Worm (Caenorhabditis elegans) whole organism, L3 larva: Measurements from ENCODE around the gene T20G5.8.

Source experiments
- R02D3.7 ChIP-seq: fragments of 150-350 bp; optimal IDR thresholded peaks from 2 replicates; lab custom pipeline; 2014; ENCODE audit warnings: missing biosample characterization, missing genetic modification characterization
- ZK546.5 ChIP-seq: sonication (generic microtip); optimal IDR thresholded peaks from 2 replicates; lab custom pipeline; 2017; ENCODE audit warnings: missing biosample characterization, missing genetic modification characterization
- aly-2 ChIP-seq: fragments of 150-350 bp; optimal IDR thresholded peaks from 2 replicates; lab custom pipeline; 2014; ENCODE audit warnings: missing biosample characterization, missing genetic modification characterization
- ama-1 ChIP-seq: fragments of 150-350 bp; optimal IDR thresholded peaks from 2 replicates; lab custom pipeline; 2018
- ceh-16 ChIP-seq: sonication (generic microtip); optimal IDR thresholded peaks from 2 replicates; lab custom pipeline; 2017; ENCODE audit warnings: missing biosample characterization, missing genetic modification characterization
- ceh-28 ChIP-seq: fragments of 150-350 bp; optimal IDR thresholded peaks from 2 replicates; lab custom pipeline; 2014; ENCODE audit warnings: missing biosample characterization, missing genetic modification reagents, missing genetic modification characterization
- ceh-82 ChIP-seq: fragments of 150-350 bp; optimal IDR thresholded peaks from 2 replicates; lab custom pipeline; 2014; ENCODE audit warnings: missing biosample characterization, missing genetic modification characterization
- ceh-9 ChIP-seq: sonication (generic microtip); optimal IDR thresholded peaks from 2 replicates; lab custom pipeline; 2018; ENCODE audit warnings: missing biosample characterization, missing genetic modification characterization
- daf-12 ChIP-seq: fragments of 150-350 bp; optimal IDR thresholded peaks from 2 replicates; lab custom pipeline; 2014; ENCODE audit warnings: missing biosample characterization, missing genetic modification reagents, missing genetic modification characterization
- egl-27 ChIP-seq: sonication (generic microtip); optimal IDR thresholded peaks from 4 replicates; lab custom pipeline; 2017; ENCODE audit warnings: missing biosample characterization, missing genetic modification reagents, missing genetic modification characterization
- egl-5 ChIP-seq: fragments of 150-350 bp; optimal IDR thresholded peaks from 2 replicates; lab custom pipeline; 2017; ENCODE audit warnings: missing biosample characterization, missing genetic modification reagents, missing genetic modification characterization, inconsistent platforms
- elt-1 ChIP-seq: fragments of 150-350 bp; optimal IDR thresholded peaks from 2 replicates; lab custom pipeline; 2014; ENCODE audit warnings: missing biosample characterization, missing genetic modification characterization
- elt-2 ChIP-seq: sonication (generic microtip); optimal IDR thresholded peaks from 2 replicates; lab custom pipeline; 2016; ENCODE audit warnings: missing genetic modification reagents, mild to moderate bottlenecking, missing genetic modification characterization, missing compliant biosample characterization
- elt-3 ChIP-seq, 3 experiments: fragments of 150-350 bp in 1 of 3; sonication (generic microtip) in 2 of 3; optimal IDR thresholded peaks; 2 replicates in 2 of 3; 4 replicates in 1 of 3; lab custom pipeline; 2014 to 2017; ENCODE audit warnings: missing biosample characterization in 3 of 3, missing genetic modification characterization in 3 of 3
- eor-1 ChIP-seq, 2 experiments: fragments of 150-350 bp; optimal IDR thresholded peaks; 2 replicates each; lab custom pipeline; 2014 to 2018; ENCODE audit warnings: missing biosample characterization in 2 of 2, missing genetic modification characterization in 2 of 2
- fkh-10 ChIP-seq: sonication (generic microtip); optimal IDR thresholded peaks from 2 replicates; lab custom pipeline; 2017; ENCODE audit warnings: missing biosample characterization, missing genetic modification reagents, missing genetic modification characterization
- fkh-2 ChIP-seq: fragments of 150-350 bp; optimal IDR thresholded peaks from 2 replicates; lab custom pipeline; 2014; ENCODE audit warnings: missing biosample characterization, missing genetic modification reagents, missing genetic modification characterization
- fos-1 ChIP-seq: fragments of 150-350 bp; optimal IDR thresholded peaks from 2 replicates; lab custom pipeline; 2014; ENCODE audit warnings: missing biosample characterization, missing genetic modification characterization
- hmg-11 ChIP-seq: sonication (generic microtip); optimal IDR thresholded peaks from 2 replicates; lab custom pipeline; 2016; ENCODE audit warnings: missing genetic modification characterization, missing compliant biosample characterization
- jun-1 ChIP-seq: fragments of 150-350 bp; optimal IDR thresholded peaks from 2 replicates; lab custom pipeline; 2014; ENCODE audit warnings: missing biosample characterization, missing genetic modification reagents, missing genetic modification characterization
- lin-15B ChIP-seq: fragments of 150-350 bp; optimal IDR thresholded peaks from 2 replicates; lab custom pipeline; 2014; ENCODE audit warnings: missing biosample characterization, missing genetic modification characterization
- lin-39 ChIP-seq: fragments of 150-350 bp; optimal IDR thresholded peaks from 2 replicates; lab custom pipeline; 2018; ENCODE audit warnings: missing biosample characterization, missing genetic modification reagents, missing genetic modification characterization
- lsy-12 ChIP-seq: sonication (generic microtip); optimal IDR thresholded peaks from 2 replicates; lab custom pipeline; 2016; ENCODE audit warnings: mild to moderate bottlenecking, missing genetic modification characterization, missing compliant biosample characterization
- mdl-1 ChIP-seq: fragments of 150-350 bp; optimal IDR thresholded peaks from 2 replicates; lab custom pipeline; 2014; ENCODE audit warnings: missing biosample characterization, missing genetic modification characterization
- mml-1 ChIP-seq: fragments of 150-350 bp; sonication (generic microtip); optimal IDR thresholded peaks from 3 replicates; lab custom pipeline; 2014; ENCODE audit warnings: missing biosample characterization, missing genetic modification characterization
- nfya-1 ChIP-seq: sonication (generic microtip); optimal IDR thresholded peaks from 2 replicates; lab custom pipeline; 2017; ENCODE audit warnings: missing genetic modification characterization, mild to moderate bottlenecking, missing compliant biosample characterization, antibody characterized with exemption, moderate library complexity; ENCODE audit not compliant: insufficient read depth
- nhr-11 ChIP-seq: fragments of 150-350 bp; optimal IDR thresholded peaks from 2 replicates; lab custom pipeline; 2014; ENCODE audit warnings: missing biosample characterization, missing genetic modification characterization
- nhr-12 ChIP-seq: fragments of 150-350 bp; optimal IDR thresholded peaks from 2 replicates; lab custom pipeline; 2014; ENCODE audit warnings: missing biosample characterization, missing genetic modification characterization
- nhr-23 ChIP-seq: fragments of 150-350 bp; optimal IDR thresholded peaks from 2 replicates; lab custom pipeline; 2014; ENCODE audit warnings: missing biosample characterization, missing genetic modification reagents, missing genetic modification characterization
- nhr-237 ChIP-seq: fragments of 150-350 bp; optimal IDR thresholded peaks from 2 replicates; lab custom pipeline; 2014; ENCODE audit warnings: missing biosample characterization, missing genetic modification characterization
- nhr-25 ChIP-seq: sonication (generic microtip); optimal IDR thresholded peaks from 2 replicates; lab custom pipeline; 2017; ENCODE audit warnings: missing biosample characterization, missing genetic modification characterization
- nhr-28 ChIP-seq: fragments of 150-350 bp; optimal IDR thresholded peaks from 2 replicates; lab custom pipeline; 2014; ENCODE audit warnings: missing biosample characterization, missing genetic modification characterization
- nhr-43 ChIP-seq: sonication (generic microtip); optimal IDR thresholded peaks from 2 replicates; lab custom pipeline; 2016; ENCODE audit warnings: mild to moderate bottlenecking, missing genetic modification characterization, missing compliant biosample characterization; ENCODE audit not compliant: poor library complexity, severe bottlenecking
- nhr-67 ChIP-seq: fragments of 150-350 bp; optimal IDR thresholded peaks from 2 replicates; lab custom pipeline; 2014; ENCODE audit warnings: missing biosample characterization, missing genetic modification characterization
- nhr-76 ChIP-seq: fragments of 150-350 bp; sonication (generic microtip); optimal IDR thresholded peaks from 5 replicates; lab custom pipeline; 2014; ENCODE audit warnings: missing biosample characterization, missing genetic modification characterization
- nhr-77 ChIP-seq: fragments of 150-350 bp; optimal IDR thresholded peaks from 2 replicates; lab custom pipeline; 2014; ENCODE audit warnings: missing biosample characterization, missing genetic modification characterization
- pha-4 ChIP-seq: fragments of 150-350 bp; optimal IDR thresholded peaks from 2 replicates; lab custom pipeline; 2014; ENCODE audit warnings: missing biosample characterization, missing genetic modification reagents, missing genetic modification characterization
- pqm-1 ChIP-seq: fragments of 150-350 bp; optimal IDR thresholded peaks from 2 replicates; lab custom pipeline; 2017; ENCODE audit warnings: missing biosample characterization, missing genetic modification characterization, inconsistent platforms
- sea-2 ChIP-seq: fragments of 150-350 bp; sonication (generic microtip); optimal IDR thresholded peaks from 4 replicates; lab custom pipeline; 2014; ENCODE audit warnings: missing biosample characterization, missing genetic modification reagents, missing genetic modification characterization
- skn-1 ChIP-seq: fragments of 150-350 bp; optimal IDR thresholded peaks from 2 replicates; lab custom pipeline; 2014; ENCODE audit warnings: missing biosample characterization, missing genetic modification characterization
- snpc-4 ChIP-seq: fragments of 150-350 bp; optimal IDR thresholded peaks from 2 replicates; lab custom pipeline; 2014; ENCODE audit warnings: missing biosample characterization, missing genetic modification characterization
- tbx-2 ChIP-seq: sonication (generic microtip); optimal IDR thresholded peaks from 2 replicates; lab custom pipeline; 2016; ENCODE audit warnings: mild to moderate bottlenecking, missing genetic modification characterization, missing compliant biosample characterization
- unc-39 ChIP-seq: sonication (generic microtip); optimal IDR thresholded peaks from 4 replicates; lab custom pipeline; 2017; ENCODE audit warnings: missing biosample characterization, missing genetic modification characterization
- unc-62 ChIP-seq: fragments of 150-350 bp; sonication (generic microtip); optimal IDR thresholded peaks from 4 replicates; lab custom pipeline; 2014; ENCODE audit warnings: missing biosample characterization, missing genetic modification reagents, missing genetic modification characterization
- zag-1 ChIP-seq: fragments of 150-350 bp; optimal IDR thresholded peaks from 2 replicates; lab custom pipeline; 2014; ENCODE audit warnings: missing biosample characterization, missing genetic modification characterization
- ztf-11 ChIP-seq: fragments of 150-350 bp; optimal IDR thresholded peaks from 2 replicates; lab custom pipeline; 2014; ENCODE audit warnings: missing biosample characterization, missing genetic modification characterization
- ztf-4 ChIP-seq: fragments of 150-350 bp; optimal IDR thresholded peaks from 2 replicates; lab custom pipeline; 2014; ENCODE audit warnings: missing biosample characterization, missing genetic modification characterization

The T20G5.8 gene

DNA sequence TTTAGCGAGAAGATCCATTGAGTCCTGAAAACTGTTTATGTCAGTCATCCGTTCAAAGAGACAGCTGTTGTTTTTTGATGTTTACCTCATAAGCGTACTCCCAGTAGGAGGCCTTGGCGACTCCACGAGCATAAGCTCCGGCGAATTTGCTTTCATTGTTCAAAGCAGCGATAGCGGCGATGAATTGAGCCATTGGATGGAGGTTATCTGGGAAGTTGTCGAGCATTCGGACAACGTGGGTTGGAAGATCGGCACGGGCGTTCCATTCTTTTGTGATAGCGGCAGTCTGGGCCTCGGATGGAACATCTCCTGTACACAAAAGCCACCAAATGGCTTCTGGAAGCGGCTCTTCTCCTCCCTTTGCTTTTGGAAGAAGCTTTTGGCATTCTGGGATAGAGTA, 16.7 kb downstream of the T20G5.8 start:
- TF ChIP-seq ama-1 (lab: Kevin White, UChicago): peak; percentile 76
- TF ChIP-seq nhr-43: peak; percentile 33
- TF ChIP-seq egl-5 (tag; lab: Kevin White, UChicago): no peak
- no peak for TF ChIP-seq skn-1 (tag; lab: Kevin White, UChicago)

ce11 chrIII:10216585-10217278, 17.6 kb downstream of the T20G5.8 start, which contains the start of gene cts-1:
Gene cts-1 (minus strand): TSS chrIII:10216635.
- TF ChIP-seq jun-1 (tag; lab: Kevin White, UChicago): peak; percentile 86
- no peak for TF ChIP-seq eor-1 (tag; optimal IDR thresholded peaks at IDR 0.05; lab: Kevin White, UChicago)
- peak; percentile 38 for TF ChIP-seq snpc-4 (tag; lab: Kevin White, UChicago)
- peak; percentile 50 for TF ChIP-seq R02D3.7 (tag; lab: Kevin White, UChicago)
- no peak for TF ChIP-seq zag-1 (tag; lab: Kevin White, UChicago)
- TF ChIP-seq nhr-77: no peak
- peak; percentile 77 for TF ChIP-seq egl-27 (tag; lab: Kevin White, UChicago)
- TF ChIP-seq ceh-82: no peak
- no peak for TF ChIP-seq daf-12 (tag; lab: Kevin White, UChicago)
- peak; percentile 86 for TF ChIP-seq nhr-23
- TF ChIP-seq egl-5 (tag; lab: Kevin White, UChicago): no peak
- TF ChIP-seq lin-15B (tag; lab: Kevin White, UChicago): peak; percentile 92
- TF ChIP-seq lsy-12 (tag; lab: Kevin White, UChicago): peak; percentile 79
- TF ChIP-seq elt-3 (tag; optimal IDR thresholded peaks at IDR 0.05; lab: Kevin White, UChicago): peak in 1 of 3 experiments; percentile 70
- TF ChIP-seq nhr-12 (tag; lab: Kevin White, UChicago): no peak
- TF ChIP-seq pha-4 (tag; lab: Kevin White, UChicago): peak; percentile 90
- no peak for TF ChIP-seq ztf-4
- no peak for TF ChIP-seq sea-2 (GFP tag; lab: Kevin White, UChicago)
- TF ChIP-seq fkh-10 (GFP tag; lab: Kevin White, UChicago): no peak
- TF ChIP-seq unc-62 (GFP tag; lab: Kevin White, UChicago): peak; percentile 36
- peak; percentile 67 for TF ChIP-seq elt-1
- TF ChIP-seq mml-1: no peak
- peak; percentile 43 for TF ChIP-seq tbx-2 (tag; lab: Kevin White, UChicago)
- TF ChIP-seq ZK546.5: no peak
- no peak for TF ChIP-seq aly-2 (tag; lab: Kevin White, UChicago)
- TF ChIP-seq skn-1 (tag; lab: Kevin White, UChicago): no peak
- TF ChIP-seq nhr-76: peak; percentile 33
- peak; percentile 71 for TF ChIP-seq ceh-28 (tag; lab: Kevin White, UChicago)
- TF ChIP-seq pqm-1 (tag; lab: Kevin White, UChicago): peak; percentile 83
- TF ChIP-seq hmg-11 (tag; lab: Kevin White, UChicago): peak; percentile 29
- peak; percentile 73 for TF ChIP-seq fos-1 (tag; lab: Kevin White, UChicago)
- TF ChIP-seq ceh-16 (tag; lab: Kevin White, UChicago): no peak
- no peak for TF ChIP-seq unc-39 (tag; lab: Kevin White, UChicago)
- no peak for TF ChIP-seq ceh-9 (tag; lab: Kevin White, UChicago)
- peak; percentile 53 for TF ChIP-seq mdl-1
- TF ChIP-seq nfya-1 (tag; lab: Kevin White, UChicago): peak; percentile 86
- TF ChIP-seq nhr-43: peak; percentile 36
- no peak for TF ChIP-seq nhr-237 (tag; lab: Kevin White, UChicago)
- TF ChIP-seq nhr-11: peak; percentile 11
- peak; percentile 93 for TF ChIP-seq elt-2 (tag; lab: Kevin White, UChicago)
- no peak for TF ChIP-seq nhr-28 (tag; lab: Kevin White, UChicago)
- TF ChIP-seq lin-39 (tag; lab: Kevin White, UChicago): peak; percentile 87
- no peak for TF ChIP-seq fkh-2 (tag; lab: Kevin White, UChicago)
- TF ChIP-seq ama-1 (lab: Kevin White, UChicago): peak; percentile 44
- no peak for TF ChIP-seq nhr-67 (tag; lab: Kevin White, UChicago)
- no peak for TF ChIP-seq ztf-11
- peak; percentile 91 for TF ChIP-seq nhr-25
